Worm (Caenorhabditis elegans) whole organism, L4 larva: Measurements from ENCODE around the gene btb-11.
"Not testable (repeated sequence)": the region's sequence is repeated elsewhere in the genome, so short reads cannot be mapped to it uniquely, and the experiment has no call there.

ENCODE experiments used
- R02D3.7 ChIP-seq: fragments of 150-350 bp; sonication (generic microtip); optimal IDR thresholded peaks from 3 replicates; lab custom pipeline; 2014; ENCODE audit warnings: missing biosample characterization, missing genetic modification characterization
- mdl-1 ChIP-seq, 2 experiments: fragments of 150-350 bp in 1 of 2; sonication (generic microtip) in 1 of 2; optimal IDR thresholded peaks; 2 replicates each; lab custom pipeline; 2014 to 2017; ENCODE audit warnings: missing biosample characterization in 2 of 2, missing genetic modification characterization in 2 of 2
- nhr-28 ChIP-seq: fragments of 150-350 bp; optimal IDR thresholded peaks from 2 replicates; lab custom pipeline; 2014; ENCODE audit warnings: missing biosample characterization, missing genetic modification characterization

DNA sequence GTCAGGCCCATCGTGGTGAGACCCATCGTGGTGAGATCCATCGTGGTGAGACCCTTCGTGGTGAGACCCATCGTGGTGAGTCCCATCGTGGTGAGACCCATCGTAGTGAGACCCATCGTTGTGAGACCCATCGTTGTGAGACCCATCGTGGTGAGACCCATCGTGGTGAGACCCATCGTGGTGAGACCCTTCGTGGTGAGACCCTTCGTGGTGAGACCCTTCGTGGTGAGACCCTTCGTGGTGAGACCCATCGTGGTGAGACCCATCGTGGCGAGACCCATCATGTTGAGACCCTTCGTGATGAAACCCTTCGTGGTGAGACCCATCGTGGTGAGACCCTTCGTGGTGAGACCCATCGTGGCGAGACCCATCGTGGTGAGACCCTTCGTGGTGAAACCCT, 9.9 kb upstream of the btb-11 start:
- not testable (repeated sequence) for TF ChIP-seq R02D3.7; nhr-28 (tag; lab: Kevin White, UChicago); mdl-1 (tag; optimal IDR thresholded peaks at IDR 0.05; lab: Kevin White, UChicago)
